Fruit fly (Drosophila melanogaster) whole organism, embryonic: ENCODE results near the gene Npc2f.

Experiments
- Atf3 ChIP-seq: fragments of 200-800 bp; sonication (Bioruptor generic); optimal IDR thresholded peaks from 3 replicates; lab custom pipeline; 2016; ENCODE audit warnings: missing biosample characterization, missing genetic modification characterization
- Atf6 ChIP-seq: fragments of 200-800 bp; sonication (Bioruptor generic); IDR thresholded peaks from 2 replicates; pipeline ENCODE4 v1.3.6; 2022; ENCODE audit warnings: missing biosample characterization, missing genetic modification characterization
- CG1024 ChIP-seq: fragments of 200-800 bp; sonication (Bioruptor generic); IDR thresholded peaks from 2 replicates; pipeline ENCODE4 v1.3.6; 2022; ENCODE audit warnings: missing biosample characterization, missing genetic modification characterization
- CG10959 ChIP-seq: fragments of 200-800 bp; sonication (Bioruptor generic); IDR thresholded peaks from 2 replicates; pipeline ENCODE4 v1.3.6; 2022; ENCODE audit warnings: missing biosample characterization, missing genetic modification characterization
- CG12659 ChIP-seq: fragments of 200-800 bp; sonication (Bioruptor generic); optimal IDR thresholded peaks from 3 replicates; lab custom pipeline; 2017; ENCODE audit warnings: mild to moderate bottlenecking, missing biosample characterization, missing genetic modification reagents, missing genetic modification characterization
- CG14441 ChIP-seq: fragments of 200-800 bp; sonication (Bioruptor generic); IDR thresholded peaks from 2 replicates; pipeline ENCODE4 v1.3.6; 2022; ENCODE audit warnings: missing biosample characterization, missing genetic modification characterization
- CG14710 ChIP-seq: fragments of 200-800 bp; sonication (Bioruptor generic); optimal IDR thresholded peaks from 3 replicates; lab custom pipeline; 2019; ENCODE audit warnings: missing biosample characterization, mild to moderate bottlenecking, missing genetic modification characterization, moderate library complexity
- CG1529 ChIP-seq: fragments of 200-800 bp; sonication (Bioruptor generic); optimal IDR thresholded peaks from 3 replicates; lab custom pipeline; 2018; ENCODE audit warnings: missing biosample characterization, missing genetic modification characterization
- CG15479 ChIP-seq: fragments of 200-800 bp; sonication (Bioruptor generic); optimal IDR thresholded peaks from 3 replicates; lab custom pipeline; 2019; ENCODE audit warnings: missing biosample characterization, mild to moderate bottlenecking, missing genetic modification characterization, moderate library complexity
- CG1647 ChIP-seq: fragments of 200-800 bp; sonication (Bioruptor generic); optimal IDR thresholded peaks from 3 replicates; lab custom pipeline; 2016; ENCODE audit warnings: missing biosample characterization, missing genetic modification characterization
- CG17385 ChIP-seq: fragments of 200-800 bp; sonication (Bioruptor generic); optimal IDR thresholded peaks from 3 replicates; lab custom pipeline; 2018; ENCODE audit warnings: missing biosample characterization, mild to moderate bottlenecking, missing genetic modification characterization
- CG2712 ChIP-seq: fragments of 200-800 bp; optimal IDR thresholded peaks from 3 replicates; lab custom pipeline; 2019; ENCODE audit warnings: missing biosample characterization, mild to moderate bottlenecking, missing genetic modification characterization, moderate library complexity
- CG34422 ChIP-seq: fragments of 200-800 bp; sonication (Bioruptor generic); IDR thresholded peaks from 3 replicates; pipeline ENCODE4 v1.3.6; 2022; ENCODE audit warnings: missing biosample characterization, missing genetic modification characterization
- CG43689 ChIP-seq: fragments of 200-800 bp; sonication (Bioruptor generic); IDR thresholded peaks from 2 replicates; pipeline ENCODE4 v1.3.6; 2022; ENCODE audit warnings: missing biosample characterization, missing genetic modification characterization
- CG6254 ChIP-seq: fragments of 200-800 bp; sonication (Bioruptor generic); optimal IDR thresholded peaks from 3 replicates; lab custom pipeline; 2017; ENCODE audit warnings: mild to moderate bottlenecking, missing biosample characterization, missing genetic modification reagents, missing genetic modification characterization
- CG7357 ChIP-seq: fragments of 200-800 bp; sonication (Bioruptor generic); IDR thresholded peaks from 3 replicates; pipeline ENCODE4 v1.3.6; 2022; ENCODE audit warnings: missing biosample characterization, missing genetic modification characterization
- CG9817 ChIP-seq: fragments of 200-800 bp; sonication (Bioruptor generic); optimal IDR thresholded peaks from 2 replicates; lab custom pipeline; 2018; ENCODE audit warnings: missing biosample characterization, mild to moderate bottlenecking, missing genetic modification characterization, moderate library complexity
- CG9876 ChIP-seq: fragments of 200-800 bp; sonication (Bioruptor generic); optimal IDR thresholded peaks from 2 replicates; lab custom pipeline; 2016; ENCODE audit warnings: missing biosample characterization, missing genetic modification characterization
- CTCF ChIP-seq: fragments of 200-800 bp; sonication (Bioruptor generic); optimal IDR thresholded peaks from 2 replicates; lab custom pipeline; 2017; ENCODE audit warnings: missing biosample characterization, mild to moderate bottlenecking, missing genetic modification characterization, moderate library complexity
- CoRest ChIP-seq: fragments of 200-800 bp; sonication (Bioruptor generic); optimal IDR thresholded peaks from 3 replicates; lab custom pipeline; 2018; ENCODE audit warnings: missing biosample characterization, mild to moderate bottlenecking, missing genetic modification characterization, moderate library complexity
- D19B ChIP-seq: fragments of 200-800 bp; sonication (Bioruptor generic); optimal IDR thresholded peaks from 2 replicates; lab custom pipeline; 2017; ENCODE audit warnings: missing biosample characterization, mild to moderate bottlenecking, missing genetic modification characterization
- Dll ChIP-seq: fragments of 200-800 bp; sonication (Bioruptor generic); IDR thresholded peaks from 4 replicates; pipeline ENCODE4 v1.3.6; 2022; ENCODE audit warnings: missing biosample characterization, missing genetic modification characterization; ENCODE audit not compliant: partially characterized antibody
- HLH4C ChIP-seq: fragments of 200-800 bp; sonication (Bioruptor generic); IDR thresholded peaks from 3 replicates; pipeline ENCODE4 v1.3.6; 2022; ENCODE audit warnings: missing biosample characterization, missing genetic modification characterization; ENCODE audit not compliant: partially characterized antibody
- HmgD ChIP-seq: fragments of 200-800 bp; sonication (Bioruptor generic); optimal IDR thresholded peaks from 3 replicates; lab custom pipeline; 2016; ENCODE audit warnings: missing biosample characterization, missing genetic modification characterization
- Lhr ChIP-seq: fragments of 200-800 bp; sonication (Bioruptor generic); optimal IDR thresholded peaks from 3 replicates; lab custom pipeline; 2017; ENCODE audit warnings: mild to moderate bottlenecking, missing biosample characterization, missing genetic modification reagents, missing genetic modification characterization
- Lim3 ChIP-seq: fragments of 200-800 bp; sonication (Bioruptor generic); IDR thresholded peaks from 2 replicates; pipeline ENCODE4 v1.3.6; 2022; ENCODE audit warnings: missing biosample characterization, missing genetic modification characterization
- Opbp ChIP-seq: fragments of 200-800 bp; sonication (Bioruptor generic); IDR thresholded peaks from 3 replicates; pipeline ENCODE4 v1.3.6; 2022; ENCODE audit warnings: missing biosample characterization, missing genetic modification characterization; ENCODE audit not compliant: partially characterized antibody
- Optix ChIP-seq: fragments of 200-800 bp; sonication (Bioruptor generic); IDR thresholded peaks from 3 replicates; pipeline ENCODE4 v1.3.6; 2022; ENCODE audit warnings: missing biosample characterization, missing genetic modification characterization
- Rx ChIP-seq: fragments of 200-800 bp; sonication (Bioruptor generic); IDR thresholded peaks from 2 replicates; pipeline ENCODE4 v1.3.6; 2022; ENCODE audit warnings: missing biosample characterization, missing genetic modification characterization
- Sin3A ChIP-seq: fragments of >200 bp; optimal IDR thresholded peaks from 2 replicates; lab custom pipeline; 2018
- Tbp ChIP-seq: fragments of >200 bp; optimal IDR thresholded peaks from 2 replicates; lab custom pipeline; 2018; ENCODE audit warnings: missing biosample characterization, missing genetic modification characterization
- ash1 ChIP-seq: fragments of 200-800 bp; sonication (Bioruptor generic); optimal IDR thresholded peaks from 2 replicates; lab custom pipeline; 2018; ENCODE audit warnings: missing biosample characterization, mild to moderate bottlenecking, missing genetic modification characterization
- az2 ChIP-seq: fragments of 200-800 bp; sonication (Bioruptor generic); optimal IDR thresholded peaks from 3 replicates; lab custom pipeline; 2016; ENCODE audit warnings: missing biosample characterization, missing genetic modification characterization
- br ChIP-seq: fragments of >200 bp; optimal IDR thresholded peaks from 2 replicates; lab custom pipeline; 2017
- btn ChIP-seq: fragments of 200-800 bp; sonication (Bioruptor generic); optimal IDR thresholded peaks from 2 replicates; lab custom pipeline; 2016; ENCODE audit warnings: missing biosample characterization, missing genetic modification characterization
- cad ChIP-seq: fragments of >200 bp; optimal IDR thresholded peaks from 2 replicates; lab custom pipeline; 2017; ENCODE audit warnings: missing biosample characterization, missing genetic modification characterization
- crc ChIP-seq: fragments of 200-800 bp; sonication (Bioruptor generic); optimal IDR thresholded peaks from 2 replicates; lab custom pipeline; 2016; ENCODE audit warnings: missing biosample characterization, missing genetic modification characterization
- gcm ChIP-seq: fragments of 200-800 bp; sonication (Bioruptor generic); optimal IDR thresholded peaks from 2 replicates; lab custom pipeline; 2019; ENCODE audit warnings: missing biosample characterization, mild to moderate bottlenecking, missing genetic modification characterization, moderate library complexity
- gcm2 ChIP-seq: fragments of 200-800 bp; sonication (Bioruptor generic); optimal IDR thresholded peaks from 2 replicates; lab custom pipeline; 2016; ENCODE audit warnings: missing biosample characterization, missing genetic modification characterization
- grau ChIP-seq: fragments of 200-800 bp; optimal IDR thresholded peaks from 3 replicates; lab custom pipeline; 2019; ENCODE audit warnings: missing biosample characterization, mild to moderate bottlenecking, missing genetic modification characterization, moderate library complexity
- hbn ChIP-seq: fragments of 200-800 bp; sonication (Bioruptor generic); IDR thresholded peaks from 2 replicates; pipeline ENCODE4 v1.3.6; 2022; ENCODE audit warnings: missing biosample characterization, missing genetic modification characterization; ENCODE audit not compliant: partially characterized antibody
- lbe ChIP-seq: fragments of 200-800 bp; sonication (Bioruptor generic); optimal IDR thresholded peaks from 2 replicates; lab custom pipeline; 2016; ENCODE audit warnings: missing biosample characterization, mild to moderate bottlenecking, missing genetic modification characterization
- pros ChIP-seq: fragments of 200-800 bp; sonication (Bioruptor generic); optimal IDR thresholded peaks from 3 replicates; lab custom pipeline; 2019; ENCODE audit warnings: missing biosample characterization, mild to moderate bottlenecking, missing genetic modification characterization, moderate library complexity
- pzg ChIP-seq: fragments of 200-800 bp; sonication (Bioruptor generic); optimal IDR thresholded peaks from 3 replicates; lab custom pipeline; 2018; ENCODE audit warnings: missing biosample characterization, mild to moderate bottlenecking, missing genetic modification characterization, moderate library complexity
- ranshi ChIP-seq: fragments of 200-800 bp; sonication (Bioruptor generic); IDR thresholded peaks from 2 replicates; pipeline ENCODE4 v1.3.6; 2022; ENCODE audit warnings: missing biosample characterization, missing genetic modification characterization
- salm ChIP-seq: fragments of 200-800 bp; sonication (Bioruptor generic); optimal IDR thresholded peaks from 2 replicates; lab custom pipeline; 2018; ENCODE audit warnings: missing biosample characterization, mild to moderate bottlenecking, missing genetic modification characterization
- sisA ChIP-seq: fragments of 200-800 bp; sonication (Bioruptor generic); IDR thresholded peaks from 2 replicates; pipeline ENCODE4 v1.3.6; 2022; ENCODE audit warnings: missing biosample characterization, missing genetic modification characterization
- slbo ChIP-seq: fragments of 200-800 bp; sonication (Bioruptor generic); IDR thresholded peaks from 2 replicates; pipeline ENCODE4 v1.3.6; 2022; ENCODE audit warnings: missing biosample characterization, missing genetic modification characterization
- tna ChIP-seq: fragments of 200-800 bp; sonication (Bioruptor generic); IDR thresholded peaks from 2 replicates; pipeline ENCODE4 v1.3.6; 2022; ENCODE audit warnings: missing biosample characterization, missing genetic modification characterization; ENCODE audit not compliant: partially characterized antibody
- trh ChIP-seq: fragments of 200-800 bp; sonication (Bioruptor generic); optimal IDR thresholded peaks from 2 replicates; lab custom pipeline; 2016; ENCODE audit warnings: missing biosample characterization, missing genetic modification characterization
- tup ChIP-seq: fragments of 200-800 bp; sonication (Bioruptor generic); optimal IDR thresholded peaks from 2 replicates; lab custom pipeline; 2016; ENCODE audit warnings: missing biosample characterization, mild to moderate bottlenecking, missing genetic modification characterization, moderate library complexity

Npc2f gene

DNA sequence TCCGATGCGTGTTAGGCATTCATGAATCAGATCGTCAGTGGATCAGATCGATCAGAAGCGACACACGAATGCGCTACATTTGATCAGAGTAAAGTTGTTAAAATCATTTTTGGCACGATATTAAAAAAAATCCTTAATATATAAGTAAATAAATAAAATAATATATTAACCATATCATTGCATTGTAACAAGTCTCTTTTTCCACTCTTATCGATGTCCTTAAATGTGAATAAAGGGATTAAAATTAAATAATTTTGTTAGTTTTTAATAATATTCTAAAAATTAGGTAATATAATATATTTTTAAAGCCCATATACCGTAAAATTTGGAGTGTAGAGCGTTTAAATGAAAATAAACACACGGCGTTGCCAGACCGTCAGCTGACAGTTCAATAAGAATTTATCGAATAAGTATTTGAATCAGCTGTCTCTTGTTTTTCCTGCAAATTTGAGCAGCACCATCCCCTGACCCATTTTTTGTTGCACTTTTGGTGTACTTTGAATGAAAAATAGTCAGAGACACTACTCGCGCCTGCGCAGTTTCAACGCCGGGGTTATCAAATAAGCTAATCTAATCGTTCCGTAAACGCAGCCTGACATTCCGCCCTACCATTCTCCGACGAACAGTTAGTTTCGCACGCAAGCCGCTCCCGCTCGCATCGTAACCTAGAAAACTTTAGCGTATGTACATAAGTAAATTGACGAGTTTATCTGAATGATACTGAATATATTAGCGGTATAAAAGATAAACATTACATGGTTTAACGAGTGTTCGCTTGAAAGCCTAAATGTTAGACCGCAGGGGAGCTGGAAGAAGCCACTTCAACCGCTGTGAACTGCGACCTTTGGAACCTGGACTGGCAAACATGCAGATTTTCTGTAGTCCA, 14.5 kb downstream of the Npc2f start, which contains the start of the genes p38a and CG6178 (continued):
- TF ChIP-seq CG14441 (peak; percentile 97), CG2712 (tag; lab: Kevin White, UChicago) (peak; percentile 99), CG10959 (GFP tag; lab: Robert Waterston, UW) (peak; percentile 74), CTCF (GFP tag; lab: Kevin White, UChicago) (peak; percentile 48), tup (GFP tag; lab: Kevin White, UChicago) (no peak), Lhr (GFP tag; lab: Kevin White, UChicago) (peak; percentile 46), gcm2 (GFP tag; lab: Kevin White, UChicago) (no peak), btn (no peak), CoRest (peak; percentile 99), HLH4C (GFP tag; lab: Robert Waterston, UW) (no peak), lbe (GFP tag; lab: Kevin White, UChicago) (peak; percentile 84), CG1647 (GFP tag; lab: Kevin White, UChicago) (peak; percentile 24), pros (GFP tag; lab: Kevin White, UChicago) (no peak), salm (peak; percentile 96), HmgD (GFP tag; lab: Kevin White, UChicago) (no peak), Dll (GFP tag; lab: Robert Waterston, UW) (no peak), CG17385 (GFP tag; lab: Kevin White, UChicago) (peak; percentile 94), br (lab: Kevin White, UChicago) (no peak), Sin3A (peak; percentile 5), Atf6 (GFP tag; lab: Robert Waterston, UW) (peak; percentile 92), slbo (GFP tag; lab: Robert Waterston, UW) (peak; percentile 98), D19B (GFP tag; lab: Kevin White, UChicago) (peak; percentile 94), CG7357 (GFP tag; lab: Robert Waterston, UW) (peak; percentile 94), crc (GFP tag; lab: Kevin White, UChicago) (no peak), Opbp (GFP tag; lab: Robert Waterston, UW) (no peak), tna (GFP tag; lab: Robert Waterston, UW) (no peak), Tbp (GFP tag; lab: Kevin White, UChicago) (no peak), CG12659 (GFP tag; lab: Kevin White, UChicago) (peak; percentile 99), Lim3 (GFP tag; lab: Robert Waterston, UW) (peak; percentile 94), hbn (GFP tag; lab: Robert Waterston, UW) (no peak), CG1024 (peak; percentile 83), CG14710 (peak; percentile 97), pzg (GFP tag; lab: Kevin White, UChicago) (peak; percentile 52), cad (GFP tag; lab: Kevin White, UChicago) (no peak), Optix (GFP tag; lab: Robert Waterston, UW) (peak; percentile 90), gcm (GFP tag; lab: Kevin White, UChicago) (peak; percentile 98), CG6254 (peak; percentile 88), ranshi (GFP tag; lab: Robert Waterston, UW) (peak; percentile 97), CG1529 (GFP tag; lab: Kevin White, UChicago) (peak; percentile 80), Rx (GFP tag; lab: Robert Waterston, UW) (peak; percentile 88), CG15479 (peak; percentile 39), sisA (GFP tag; lab: Robert Waterston, UW) (peak; percentile 97), CG43689 (GFP tag; lab: Robert Waterston, UW) (peak; percentile 92), Atf3 (peak; percentile 26), CG34422 (GFP tag; lab: Robert Waterston, UW) (peak; percentile 96), grau (tag; lab: Kevin White, UChicago) (peak; percentile 98), az2 (GFP tag; lab: Kevin White, UChicago) (peak; percentile 93), trh (GFP tag; lab: Kevin White, UChicago) (peak; percentile 84), CG9817 (peak; percentile 98), CG9876 (GFP tag; lab: Kevin White, UChicago) (peak; percentile 13), ash1 (peak; percentile 48)
